Worm (Caenorhabditis elegans) whole organism, young adult: Measurements from ENCODE around the gene msp-51.

Experiments
- F10E7.11 ChIP-seq: sonication (generic microtip); optimal IDR thresholded peaks from 2 replicates; lab custom pipeline; 2017; ENCODE audit warnings: mild to moderate bottlenecking, missing genetic modification characterization, moderate library complexity, missing compliant biosample characterization
- F33H1.4 ChIP-seq: fragments of 200-800 bp; sonication (Bioruptor generic); IDR thresholded peaks from 2 replicates; pipeline ENCODE4 v1.3.6; 2022; ENCODE audit warnings: missing genetic modification reagents, missing genetic modification characterization, missing compliant biosample characterization
- F55B11.4 ChIP-seq: sonication (generic microtip); optimal IDR thresholded peaks from 2 replicates; lab custom pipeline; 2016; ENCODE audit warnings: missing compliant biosample characterization, missing genetic modification characterization, borderline replicate concordance; ENCODE audit not compliant: insufficient read depth
- F57A8.1 ChIP-seq: fragments of 200-800 bp; sonication (Bioruptor generic); optimal IDR thresholded peaks from 2 replicates; lab custom pipeline; 2018; ENCODE audit warnings: mild to moderate bottlenecking, missing genetic modification characterization, moderate library complexity, missing compliant biosample characterization
- Y53F4B.3 ChIP-seq: fragments of 200-800 bp; sonication (Bioruptor generic); IDR thresholded peaks from 2 replicates; pipeline ENCODE4 v1.3.6; 2022; ENCODE audit warnings: missing genetic modification reagents, missing genetic modification characterization, missing compliant biosample characterization
- akir-1 ChIP-seq: fragments of 200-800 bp; sonication (Bioruptor generic); optimal IDR thresholded peaks from 2 replicates; lab custom pipeline; 2018; ENCODE audit warnings: mild to moderate bottlenecking, missing genetic modification characterization, moderate library complexity, missing compliant biosample characterization
- efl-1 ChIP-seq: fragments of 150-350 bp; optimal IDR thresholded peaks from 2 replicates; lab custom pipeline; 2014; ENCODE audit warnings: missing biosample characterization, missing genetic modification reagents, missing genetic modification characterization
- fkh-3 ChIP-seq: sonication (generic microtip); optimal IDR thresholded peaks from 2 replicates; lab custom pipeline; 2016; ENCODE audit warnings: mild to moderate bottlenecking, missing genetic modification characterization, missing compliant biosample characterization
- him-1 ChIP-seq: sonication (generic microtip); optimal IDR thresholded peaks from 2 replicates; lab custom pipeline; 2016; ENCODE audit warnings: missing genotype, missing genetic modification reagents, missing genetic modification characterization, missing compliant biosample characterization
- nfyb-1 ChIP-seq: fragments of 200-800 bp; sonication (Bioruptor generic); IDR thresholded peaks from 2 replicates; pipeline ENCODE4 v1.3.6; 2022; ENCODE audit warnings: missing genetic modification reagents, missing genetic modification characterization, missing compliant biosample characterization
- snpc-1.1 ChIP-seq: sonication (generic microtip); optimal IDR thresholded peaks from 2 replicates; lab custom pipeline; 2017; ENCODE audit warnings: missing genetic modification characterization, mild to moderate bottlenecking, missing compliant biosample characterization, antibody characterized with exemption, moderate library complexity, missing genotype, missing genetic modification reagents; ENCODE audit not compliant: insufficient read depth
- unc-62 ChIP-seq: fragments of 150-350 bp; optimal IDR thresholded peaks from 2 replicates; lab custom pipeline; 2014; ENCODE audit warnings: missing biosample characterization, missing genetic modification reagents, missing genetic modification characterization
- xnd-1 ChIP-seq: sonication (generic microtip); optimal IDR thresholded peaks from 2 replicates; lab custom pipeline; 2016; ENCODE audit warnings: missing genotype, missing genetic modification reagents, missing genetic modification characterization, missing compliant biosample characterization
- zim-3 ChIP-seq: sonication (generic microtip); optimal IDR thresholded peaks from 2 replicates; lab custom pipeline; 2017; ENCODE audit warnings: mild to moderate bottlenecking, missing genetic modification characterization, moderate library complexity, missing compliant biosample characterization

DNA sequence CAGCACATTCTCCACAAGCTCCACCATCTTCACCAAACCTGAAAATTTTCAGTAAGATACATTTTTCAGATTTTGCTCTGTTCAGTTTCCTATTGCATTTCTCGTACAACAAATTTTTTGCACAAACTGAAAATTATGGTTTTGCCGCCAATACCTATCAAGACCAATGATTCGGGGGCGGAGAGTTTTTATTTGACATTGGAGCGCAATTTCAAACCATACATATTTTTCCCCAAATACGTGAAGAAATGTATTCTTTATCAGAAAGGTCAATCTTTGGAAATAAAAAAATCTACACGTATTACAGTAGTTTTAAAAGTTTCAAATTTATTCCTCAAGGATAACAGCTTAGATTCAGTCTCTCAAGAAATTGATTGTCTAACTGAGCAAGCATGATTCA lies 28.7 kb downstream of the msp-51 start, which contains the start of gene F36H12.5:
- TF ChIP-seq akir-1 (GFP tag; lab: Kevin White, UChicago) (no peak), fkh-3 (tag; lab: Kevin White, UChicago) (no peak), Y53F4B.3 (no peak), nfyb-1 (GFP tag; lab: Robert Waterston, UW) (no peak), him-1 (tag; lab: Kevin White, UChicago) (no peak), snpc-1.1 (tag; lab: Kevin White, UChicago) (no peak), F10E7.11 (no peak), F33H1.4 (GFP tag; lab: Robert Waterston, UW) (no peak), unc-62 (GFP tag; lab: Kevin White, UChicago) (no peak), efl-1 (GFP tag; lab: Kevin White, UChicago) (no peak), zim-3 (tag; lab: Kevin White, UChicago) (no peak), F55B11.4 (tag; lab: Kevin White, UChicago) (no peak), F57A8.1 (no peak), xnd-1 (tag; lab: Kevin White, UChicago) (no peak)
